Worm (Caenorhabditis elegans) whole organism, L4/young adult: ENCODE results near the gene oac-50.

Experiments
- dao-5 ChIP-seq: sonication (generic microtip); optimal IDR thresholded peaks from 2 replicates; lab custom pipeline; 2016; ENCODE audit warnings: missing genotype, missing genetic modification characterization, moderate library complexity, missing compliant biosample characterization
- him-1 ChIP-seq: sonication (generic microtip); optimal IDR thresholded peaks from 2 replicates; lab custom pipeline; 2016; ENCODE audit warnings: missing genotype, missing genetic modification reagents, missing genetic modification characterization, missing compliant biosample characterization

DNA sequence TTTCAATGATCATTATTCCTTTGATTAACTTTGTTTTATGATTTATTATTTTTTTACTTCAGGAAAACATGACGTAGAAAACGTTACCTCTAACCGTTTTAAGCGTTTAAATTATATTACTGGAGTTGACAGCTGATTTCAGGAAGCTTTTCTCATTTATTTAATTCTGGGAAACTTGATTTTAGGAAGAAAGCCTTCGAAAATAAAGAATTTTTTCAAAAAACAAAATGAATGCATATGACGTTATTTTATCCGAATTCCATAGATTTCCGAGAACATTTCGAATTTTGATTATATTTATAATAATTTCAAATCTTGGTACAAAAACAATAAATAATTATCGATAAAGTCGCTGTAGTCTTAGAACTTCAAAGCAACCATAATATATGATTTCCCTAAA is 24.1 kb downstream of the oac-50 start:
- no peak for TF ChIP-seq him-1
- no peak for TF ChIP-seq dao-5 (tag; lab: Kevin White, UChicago)
